Worm (Caenorhabditis elegans) whole organism, mixed stage, embryonic: ENCODE measurements around the gene W10C6.2.

ENCODE experiments used
- M03D4.4 ChIP-seq: sonication (generic microtip); optimal IDR thresholded peaks from 2 replicates; lab custom pipeline; 2017; ENCODE audit warnings: mild to moderate bottlenecking, missing genetic modification characterization, missing compliant biosample characterization
- bed-3 ChIP-seq: fragments of 200-800 bp; sonication (Bioruptor generic); optimal IDR thresholded peaks from 3 replicates; lab custom pipeline; 2018; ENCODE audit warnings: mild to moderate bottlenecking, missing genetic modification characterization, moderate library complexity, missing compliant biosample characterization
- blmp-1 ChIP-seq: fragments of 150-350 bp; optimal IDR thresholded peaks from 2 replicates; lab custom pipeline; 2014; ENCODE audit warnings: missing biosample characterization, missing genetic modification characterization
- ceh-39 ChIP-seq: fragments of 150-350 bp; optimal IDR thresholded peaks from 2 replicates; lab custom pipeline; 2014; ENCODE audit warnings: missing biosample characterization, missing genetic modification characterization
- ceh-43 ChIP-seq: fragments of 200-800 bp; sonication (Bioruptor generic); optimal IDR thresholded peaks from 2 replicates; lab custom pipeline; 2018; ENCODE audit warnings: mild to moderate bottlenecking, missing genetic modification characterization, moderate library complexity, missing compliant biosample characterization
- ceh-83 ChIP-seq: fragments of 200-800 bp; sonication (Bioruptor generic); optimal IDR thresholded peaks from 2 replicates; lab custom pipeline; 2018; ENCODE audit warnings: mild to moderate bottlenecking, missing genetic modification characterization, missing compliant biosample characterization
- ces-1 ChIP-seq: fragments of 150-350 bp; optimal IDR thresholded peaks from 2 replicates; lab custom pipeline; 2014; ENCODE audit warnings: missing biosample characterization, missing genetic modification reagents, missing genetic modification characterization
- drap-1 ChIP-seq: fragments of 200-800 bp; sonication (Bioruptor generic); optimal IDR thresholded peaks from 3 replicates; lab custom pipeline; 2018; ENCODE audit warnings: mild to moderate bottlenecking, missing genetic modification characterization, missing compliant biosample characterization
- elt-1 ChIP-seq: sonication (generic microtip); optimal IDR thresholded peaks from 2 replicates; lab custom pipeline; 2017; ENCODE audit warnings: missing genetic modification characterization, mild to moderate bottlenecking, missing compliant biosample characterization, antibody characterized with exemption, moderate library complexity, borderline replicate concordance; ENCODE audit not compliant: insufficient read depth
- elt-3 ChIP-seq: fragments of 150-350 bp; optimal IDR thresholded peaks from 2 replicates; lab custom pipeline; 2014; ENCODE audit warnings: missing biosample characterization, missing genetic modification characterization
- flh-1 ChIP-seq: fragments of 200-800 bp; sonication (Bioruptor generic); optimal IDR thresholded peaks from 2 replicates; lab custom pipeline; 2018; ENCODE audit warnings: mild to moderate bottlenecking, missing genetic modification characterization, moderate library complexity, missing compliant biosample characterization
- ham-2 ChIP-seq: fragments of 200-800 bp; sonication (Bioruptor generic); optimal IDR thresholded peaks from 2 replicates; lab custom pipeline; 2018; ENCODE audit warnings: mild to moderate bottlenecking, missing genetic modification characterization, missing compliant biosample characterization
- hlh-1 ChIP-seq: fragments of 150-350 bp; optimal IDR thresholded peaks from 2 replicates; lab custom pipeline; 2014; ENCODE audit warnings: missing biosample characterization, missing genetic modification reagents, missing genetic modification characterization
- lin-13 ChIP-seq: fragments of 150-350 bp; optimal IDR thresholded peaks from 2 replicates; lab custom pipeline; 2014; ENCODE audit warnings: missing biosample characterization, missing genetic modification characterization
- lin-32 ChIP-seq: fragments of 200-800 bp; sonication (Bioruptor generic); optimal IDR thresholded peaks from 2 replicates; lab custom pipeline; 2018; ENCODE audit warnings: mild to moderate bottlenecking, missing genetic modification characterization, missing compliant biosample characterization
- lsy-2 ChIP-seq: fragments of 150-350 bp; optimal IDR thresholded peaks from 2 replicates; lab custom pipeline; 2014; ENCODE audit warnings: missing biosample characterization, missing genetic modification characterization
- mab-5 ChIP-seq: fragments of 150-350 bp; optimal IDR thresholded peaks from 2 replicates; lab custom pipeline; 2014; ENCODE audit warnings: missing biosample characterization, missing genetic modification characterization
- mep-1 ChIP-seq: fragments of 150-350 bp; optimal IDR thresholded peaks from 2 replicates; lab custom pipeline; 2017; ENCODE audit warnings: missing biosample characterization, missing genetic modification reagents, missing genetic modification characterization, inconsistent platforms
- mls-2 ChIP-seq: sonication (generic microtip); optimal IDR thresholded peaks from 2 replicates; lab custom pipeline; 2016; ENCODE audit warnings: mild to moderate bottlenecking, missing genetic modification characterization, moderate library complexity, missing compliant biosample characterization
- nhr-12 ChIP-seq: fragments of 150-350 bp; optimal IDR thresholded peaks from 2 replicates; lab custom pipeline; 2014; ENCODE audit warnings: missing biosample characterization, missing genetic modification characterization
- nhr-2 ChIP-seq: fragments of 150-350 bp; optimal IDR thresholded peaks from 2 replicates; lab custom pipeline; 2014; ENCODE audit warnings: missing biosample characterization, missing genetic modification characterization
- nhr-237 ChIP-seq: fragments of 150-350 bp; optimal IDR thresholded peaks from 2 replicates; lab custom pipeline; 2014; ENCODE audit warnings: missing biosample characterization, missing genetic modification characterization
- nhr-76 ChIP-seq: sonication (generic microtip); optimal IDR thresholded peaks from 2 replicates; lab custom pipeline; 2017; ENCODE audit warnings: missing biosample characterization, missing genetic modification characterization
- pha-4 ChIP-seq: fragments of 150-350 bp; optimal IDR thresholded peaks from 2 replicates; lab custom pipeline; 2018; ENCODE audit warnings: missing biosample characterization, missing genetic modification reagents, missing genetic modification characterization
- sem-2 ChIP-seq: fragments of 200-800 bp; sonication (Bioruptor generic); optimal IDR thresholded peaks from 2 replicates; lab custom pipeline; 2018; ENCODE audit warnings: mild to moderate bottlenecking, missing genetic modification characterization, missing compliant biosample characterization
- snpc-4 ChIP-seq: fragments of 150-350 bp; optimal IDR thresholded peaks from 2 replicates; lab custom pipeline; 2014; ENCODE audit warnings: missing biosample characterization, missing genetic modification characterization
- sptf-1 ChIP-seq: sonication (generic microtip); optimal IDR thresholded peaks from 2 replicates; lab custom pipeline; 2017; ENCODE audit warnings: mild to moderate bottlenecking, missing genetic modification characterization, moderate library complexity, missing compliant biosample characterization
- unc-120 ChIP-seq: sonication (generic microtip); optimal IDR thresholded peaks from 2 replicates; lab custom pipeline; 2017; ENCODE audit warnings: missing genetic modification characterization, missing compliant biosample characterization; ENCODE audit not compliant: poor library complexity, severe bottlenecking
- unc-39 ChIP-seq: fragments of 150-350 bp; optimal IDR thresholded peaks from 2 replicates; lab custom pipeline; 2014; ENCODE audit warnings: missing biosample characterization, missing genetic modification characterization
- unc-62 ChIP-seq: fragments of 150-350 bp; optimal IDR thresholded peaks from 2 replicates; lab custom pipeline; 2014; ENCODE audit warnings: missing biosample characterization, missing genetic modification reagents, missing genetic modification characterization
- zip-8 ChIP-seq: fragments of 150-350 bp; optimal IDR thresholded peaks from 2 replicates; lab custom pipeline; 2014; ENCODE audit warnings: missing biosample characterization, missing genetic modification characterization
- ztf-11 ChIP-seq: fragments of 150-350 bp; optimal IDR thresholded peaks from 2 replicates; lab custom pipeline; 2014; ENCODE audit warnings: missing biosample characterization, missing genetic modification characterization

The W10C6.2 gene

ce11 chrII:11153080-11153479 lies 31.4 kb upstream of the W10C6.2 start:
- TF ChIP-seq lsy-2 (tag; lab: Kevin White, UChicago) (no peak), unc-39 (tag; lab: Kevin White, UChicago) (no peak), ham-2 (GFP tag; lab: Kevin White, UChicago) (no peak)

ce11 chrII:11152495-11152894 lies 30.8 kb upstream of the W10C6.2 start, which contains the start of gene pqm-1:
TSS of gene pqm-1 (minus strand) at chrII:11152595.
- TF ChIP-seq blmp-1 (no peak), snpc-4 (tag; lab: Kevin White, UChicago) (no peak), elt-3 (no peak), bed-3 (no peak), mab-5 (no peak), lin-13 (tag; lab: Kevin White, UChicago) (no peak), sptf-1 (no peak), nhr-12 (tag; lab: Kevin White, UChicago) (no peak), ztf-11 (tag; lab: Kevin White, UChicago) (no peak), unc-120 (tag; lab: Kevin White, UChicago) (no peak), unc-62 (GFP tag; lab: Kevin White, UChicago) (no peak), M03D4.4 (no peak), nhr-237 (tag; lab: Kevin White, UChicago) (no peak), lin-32 (GFP tag; lab: Kevin White, UChicago) (no peak), drap-1 (GFP tag; lab: Kevin White, UChicago) (no peak)
- TF ChIP-seq, all 35 proteins: peak for 0

ce11 chrII:11150976-11151375 lies 29.3 kb upstream of the W10C6.2 start:
- TF ChIP-seq mep-1 (tag; lab: Kevin White, UChicago) (no peak), ceh-39 (no peak), hlh-1 (tag; lab: Kevin White, UChicago) (no peak), mls-2 (tag; lab: Kevin White, UChicago) (no peak), unc-39 (tag; lab: Kevin White, UChicago) (no peak), zip-8 (tag; lab: Kevin White, UChicago) (no peak), nhr-2 (tag; lab: Kevin White, UChicago) (no peak), ham-2 (GFP tag; lab: Kevin White, UChicago) (no peak), nhr-237 (tag; lab: Kevin White, UChicago) (no peak), ces-1 (no peak), unc-62 (GFP tag; lab: Kevin White, UChicago) (no peak), bed-3 (no peak), lsy-2 (tag; lab: Kevin White, UChicago) (no peak), flh-1 (no peak)

- TF ChIP-seq nhr-12 (tag; lab: Kevin White, UChicago) (no peak), hlh-1 (tag; lab: Kevin White, UChicago) (no peak), ceh-83 (GFP tag; lab: Kevin White, UChicago) (no peak), lin-32 (GFP tag; lab: Kevin White, UChicago) (no peak), zip-8 (tag; lab: Kevin White, UChicago) (no peak)
Measured at ce11 chrII:11149866-11150685, 28.4 kb upstream of the W10C6.2 start.

- TF ChIP-seq ztf-11 (tag; lab: Kevin White, UChicago) (no peak), ceh-43 (GFP tag; lab: Kevin White, UChicago) (no peak), lsy-2 (tag; lab: Kevin White, UChicago) (no peak), lin-13 (tag; lab: Kevin White, UChicago) (no peak), pha-4 (tag; lab: Kevin White, UChicago) (no peak), sem-2 (GFP tag; lab: Kevin White, UChicago) (no peak), blmp-1 (no peak), elt-1 (tag; lab: Kevin White, UChicago) (no peak), unc-120 (tag; lab: Kevin White, UChicago) (no peak), lin-32 (GFP tag; lab: Kevin White, UChicago) (no peak), sptf-1 (no peak), hlh-1 (tag; lab: Kevin White, UChicago) (no peak), nhr-76 (no peak), mab-5 (no peak)
Measured at ce11 chrII:11142571-11142970, 20.9 kb upstream of the W10C6.2 start, which contains the start of gene arrd-6. TSS of gene arrd-6 (plus strand) at chrII:11142739.
